Worm (Caenorhabditis elegans): ENCODE measurements around the gene ZK596.2.

The ZK596.2 gene

ce11 chrIV:10874527-10874926, 34.6 kb downstream of the ZK596.2 start, which contains the start of gene F13E9.12:
Gene F13E9.12 (minus strand): TSS chrIV:10874627.
- TF ChIP-seq hmg-4 (GFP tag; optimal IDR thresholded peaks at IDR 0.05) = no peak
- no peak for TF ChIP-seq hnd-1 (tag; optimal IDR thresholded peaks at IDR 0.05)
- no peak for TF ChIP-seq B0310.2 (tag; optimal IDR thresholded peaks at IDR 0.05)
- no peak for TF ChIP-seq ama-1 (optimal IDR thresholded peaks at IDR 0.05)
- no peak for TF ChIP-seq hmbx-1 (tag; optimal IDR thresholded peaks at IDR 0.05)
- TF ChIP-seq tra-4 (tag; optimal IDR thresholded peaks at IDR 0.05) = no peak
- TF ChIP-seq ceh-36 (tag; optimal IDR thresholded peaks at IDR 0.05) = no peak
- no peak for TF ChIP-seq tbx-37 (GFP tag; conservative IDR thresholded peaks at IDR 0.05)
- TF ChIP-seq aly-1 (tag; optimal IDR thresholded peaks at IDR 0.05) = no peak
- no peak for TF ChIP-seq pes-1 (GFP tag; IDR thresholded peaks at IDR 0.05)
- TF ChIP-seq sea-1 (GFP tag; conservative IDR thresholded peaks at IDR 0.05) = no peak
- no peak for TF ChIP-seq flt-1 (GFP tag; IDR thresholded peaks at IDR 0.05)
- no peak for TF ChIP-seq tbx-11 (GFP tag; IDR thresholded peaks at IDR 0.05)
- no peak for TF ChIP-seq ets-7 (tag; optimal IDR thresholded peaks at IDR 0.05)
- TF ChIP-seq scrt-1 (GFP tag; IDR thresholded peaks at IDR 0.05) = no peak
- no peak for TF ChIP-seq ceh-13 (GFP tag; optimal IDR thresholded peaks at IDR 0.05)

- TF ChIP-seq ceh-13 (GFP tag; optimal IDR thresholded peaks at IDR 0.05) = no peak
- TF ChIP-seq F13C5.2 (tag; optimal IDR thresholded peaks at IDR 0.05) = no peak
- no peak for TF ChIP-seq aly-1 (tag; optimal IDR thresholded peaks at IDR 0.05)
- no peak for TF ChIP-seq flt-1 (GFP tag; IDR thresholded peaks at IDR 0.05)
- TF ChIP-seq ets-7 (tag; optimal IDR thresholded peaks at IDR 0.05) = no peak
- TF ChIP-seq ama-1 (optimal IDR thresholded peaks at IDR 0.05) = no peak
- TF ChIP-seq hmbx-1 (tag; optimal IDR thresholded peaks at IDR 0.05) = no peak
- TF ChIP-seq tbx-11 (GFP tag; IDR thresholded peaks at IDR 0.05) = no peak
- no peak for TF ChIP-seq pes-1 (GFP tag; IDR thresholded peaks at IDR 0.05)
- TF ChIP-seq B0310.2 (tag; optimal IDR thresholded peaks at IDR 0.05) = no peak
- no peak for TF ChIP-seq hnd-1 (tag; optimal IDR thresholded peaks at IDR 0.05)
- TF ChIP-seq hmg-4 (GFP tag; optimal IDR thresholded peaks at IDR 0.05) = no peak
- TF ChIP-seq ceh-36 (tag; optimal IDR thresholded peaks at IDR 0.05) = no peak
- no peak for TF ChIP-seq tbx-37 (GFP tag; conservative IDR thresholded peaks at IDR 0.05)
- no peak for TF ChIP-seq scrt-1 (GFP tag; IDR thresholded peaks at IDR 0.05)
These were observed 38.9 kb downstream of the ZK596.2 start for ce11 chrIV:10870158-10870557.

ce11 chrIV:10869642-10870041, 39.5 kb downstream of the ZK596.2 start:
- TF ChIP-seq ama-1 (optimal IDR thresholded peaks at IDR 0.05) = no peak
- TF ChIP-seq B0310.2 (tag; optimal IDR thresholded peaks at IDR 0.05) = no peak
- no peak for TF ChIP-seq hmbx-1 (tag; optimal IDR thresholded peaks at IDR 0.05)
- no peak for TF ChIP-seq tra-4 (tag; optimal IDR thresholded peaks at IDR 0.05)
- peak; percentile 21 for TF ChIP-seq hmg-4 (GFP tag; optimal IDR thresholded peaks at IDR 0.05)
- TF ChIP-seq scrt-1 (GFP tag; IDR thresholded peaks at IDR 0.05) = no peak
- no peak for TF ChIP-seq aly-1 (tag; optimal IDR thresholded peaks at IDR 0.05)
- no peak for TF ChIP-seq ceh-36 (tag; optimal IDR thresholded peaks at IDR 0.05)
- TF ChIP-seq flt-1 (GFP tag; IDR thresholded peaks at IDR 0.05) = 0 out of 2 replicates have a peak, but pooled peaks have one; percentile 43
- no peak for TF ChIP-seq ets-7 (tag; optimal IDR thresholded peaks at IDR 0.05)

ce11 chrIV:10868629-10869251, 40.4 kb downstream of the ZK596.2 start, which contains the start of gene F13E9.11:
Gene F13E9.11 (minus strand): TSS chrIV:10869135.
- TF ChIP-seq F13C5.2 (tag; optimal IDR thresholded peaks at IDR 0.05) (no peak), sea-1 (GFP tag; conservative IDR thresholded peaks at IDR 0.05) (no peak), tbx-11 (GFP tag; IDR thresholded peaks at IDR 0.05) (0 out of 2 replicates have a peak, but pooled peaks have one; percentile 48), hmg-4 (GFP tag; optimal IDR thresholded peaks at IDR 0.05) (peak; percentile 10), B0310.2 (tag; optimal IDR thresholded peaks at IDR 0.05) (no peak), ets-7 (tag; optimal IDR thresholded peaks at IDR 0.05) (peak; percentile 51)

- TF ChIP-seq flt-1 (GFP tag; IDR thresholded peaks at IDR 0.05) (no peak), sea-1 (GFP tag; conservative IDR thresholded peaks at IDR 0.05) (no peak), pes-1 (GFP tag; IDR thresholded peaks at IDR 0.05) (no peak), tbx-37 (GFP tag; conservative IDR thresholded peaks at IDR 0.05) (no peak), B0310.2 (tag; optimal IDR thresholded peaks at IDR 0.05) (no peak), F13C5.2 (tag; optimal IDR thresholded peaks at IDR 0.05) (no peak), tbx-11 (GFP tag; IDR thresholded peaks at IDR 0.05) (no peak), ceh-13 (GFP tag; optimal IDR thresholded peaks at IDR 0.05) (no peak), hmbx-1 (tag; optimal IDR thresholded peaks at IDR 0.05) (no peak), ceh-36 (tag; optimal IDR thresholded peaks at IDR 0.05) (no peak), ama-1 (optimal IDR thresholded peaks at IDR 0.05) (no peak), ets-7 (tag; optimal IDR thresholded peaks at IDR 0.05) (no peak), tra-4 (tag; optimal IDR thresholded peaks at IDR 0.05) (no peak), hnd-1 (tag; optimal IDR thresholded peaks at IDR 0.05) (no peak), aly-1 (tag; optimal IDR thresholded peaks at IDR 0.05) (no peak), hmg-4 (GFP tag; optimal IDR thresholded peaks at IDR 0.05) (no peak), scrt-1 (GFP tag; IDR thresholded peaks at IDR 0.05) (no peak)
These were observed 41.5 kb downstream of the ZK596.2 start for ce11 chrIV:10867370-10868146.

ce11 chrIV:10864031-10864430, 45.1 kb downstream of the ZK596.2 start, which contains the start of gene nish-1:
Gene nish-1 (plus strand): TSS chrIV:10864331.
- TF ChIP-seq tbx-37 (GFP tag; conservative IDR thresholded peaks at IDR 0.05) (no peak), tbx-11 (GFP tag; IDR thresholded peaks at IDR 0.05) (no peak), hnd-1 (tag; optimal IDR thresholded peaks at IDR 0.05) (no peak), B0310.2 (tag; optimal IDR thresholded peaks at IDR 0.05) (no peak), flt-1 (GFP tag; IDR thresholded peaks at IDR 0.05) (no peak), pes-1 (GFP tag; IDR thresholded peaks at IDR 0.05) (no peak), ama-1 (optimal IDR thresholded peaks at IDR 0.05) (no peak), scrt-1 (GFP tag; IDR thresholded peaks at IDR 0.05) (no peak), ets-7 (tag; optimal IDR thresholded peaks at IDR 0.05) (no peak), F13C5.2 (tag; optimal IDR thresholded peaks at IDR 0.05) (no peak), hmg-4 (GFP tag; optimal IDR thresholded peaks at IDR 0.05) (no peak), tra-4 (tag; optimal IDR thresholded peaks at IDR 0.05) (no peak), sea-1 (GFP tag; conservative IDR thresholded peaks at IDR 0.05) (no peak), ceh-36 (tag; optimal IDR thresholded peaks at IDR 0.05) (no peak), ceh-13 (GFP tag; optimal IDR thresholded peaks at IDR 0.05) (no peak), hmbx-1 (tag; optimal IDR thresholded peaks at IDR 0.05) (no peak), aly-1 (tag; optimal IDR thresholded peaks at IDR 0.05) (no peak)

All from whole organism, early embryonic.